Fruit fly (Drosophila melanogaster): ENCODE data around the gene CG5347.
A peak's percentile ranks its signal among the peaks of the same experiment; 100 is the strongest.

dm6 chrX:14750448-14750847 is 26.1 kb upstream of the CG5347 start:
- no peak for TF ChIP-seq CG14655 (GFP tag; optimal IDR thresholded peaks at IDR 0.05)
- TF ChIP-seq Ets98B (GFP tag; IDR thresholded peaks at IDR 0.05), result no peak
- no peak for TF ChIP-seq CG34367 (tag; optimal IDR thresholded peaks at IDR 0.05)
- no peak for TF ChIP-seq gl (tag; optimal IDR thresholded peaks at IDR 0.05)
- TF ChIP-seq CG9948 (tag; optimal IDR thresholded peaks at IDR 0.05), result peak; percentile 7
